Worm (Caenorhabditis elegans): ENCODE data around the gene tag-153.

tag-153 gene

ce11 chrV:9338452-9338851, 15.6 kb downstream of the tag-153 start (continued):
- TF ChIP-seq egl-5 (tag; optimal IDR thresholded peaks at IDR 0.05), result no peak
- TF ChIP-seq mdl-1 (tag; optimal IDR thresholded peaks at IDR 0.05), result no peak
- TF ChIP-seq nhr-12 (tag; optimal IDR thresholded peaks at IDR 0.05), result no peak
- TF ChIP-seq R02D3.7 (tag; optimal IDR thresholded peaks at IDR 0.05), result no peak
- TF ChIP-seq ama-1 (optimal IDR thresholded peaks at IDR 0.05), result peak; percentile 99
- TF ChIP-seq unc-62 (GFP tag; optimal IDR thresholded peaks at IDR 0.05), result no peak
- no peak for TF ChIP-seq lin-15B (tag; optimal IDR thresholded peaks at IDR 0.05)
- no peak for TF ChIP-seq ZK546.5 (tag; optimal IDR thresholded peaks at IDR 0.05)
- no peak for TF ChIP-seq nhr-67 (tag; optimal IDR thresholded peaks at IDR 0.05)
- peak; percentile 49 for TF ChIP-seq nhr-23 (tag; optimal IDR thresholded peaks at IDR 0.05)
- no peak for TF ChIP-seq ztf-4 (tag; optimal IDR thresholded peaks at IDR 0.05)
- TF ChIP-seq tbx-2 (tag; optimal IDR thresholded peaks at IDR 0.05), result no peak
- no peak for TF ChIP-seq egl-27 (tag; optimal IDR thresholded peaks at IDR 0.05)
- peak; percentile 75 for TF ChIP-seq nhr-43 (tag; optimal IDR thresholded peaks at IDR 0.05; ENCODE audit: poor library complexity, severe bottlenecking)
- no peak for TF ChIP-seq sea-2 (GFP tag; optimal IDR thresholded peaks at IDR 0.05)
- no peak for TF ChIP-seq zag-1 (tag; optimal IDR thresholded peaks at IDR 0.05)

ce11 chrV:9340318-9340717, 17.4 kb downstream of the tag-153 start:
- peak; percentile 47 for TF ChIP-seq nhr-25 (tag; optimal IDR thresholded peaks at IDR 0.05)
- TF ChIP-seq elt-2 (tag; optimal IDR thresholded peaks at IDR 0.05), result peak; percentile 3
- TF ChIP-seq ztf-4 (tag; optimal IDR thresholded peaks at IDR 0.05), result no peak
- peak; percentile 28 for TF ChIP-seq nhr-43 (tag; optimal IDR thresholded peaks at IDR 0.05; ENCODE audit: poor library complexity, severe bottlenecking)

- peak; percentile 25 for TF ChIP-seq nhr-43 (tag; optimal IDR thresholded peaks at IDR 0.05; ENCODE audit: poor library complexity, severe bottlenecking)
- TF ChIP-seq nhr-237 (tag; optimal IDR thresholded peaks at IDR 0.05), result no peak
- peak; percentile 42 for TF ChIP-seq ama-1 (optimal IDR thresholded peaks at IDR 0.05)
- peak; percentile 34 for TF ChIP-seq lin-39 (tag; optimal IDR thresholded peaks at IDR 0.05)
- TF ChIP-seq pha-4 (tag; optimal IDR thresholded peaks at IDR 0.05), result peak; percentile 17
These were observed 20.2 kb downstream of the tag-153 start for ce11 chrV:9342965-9343628.

DNA sequence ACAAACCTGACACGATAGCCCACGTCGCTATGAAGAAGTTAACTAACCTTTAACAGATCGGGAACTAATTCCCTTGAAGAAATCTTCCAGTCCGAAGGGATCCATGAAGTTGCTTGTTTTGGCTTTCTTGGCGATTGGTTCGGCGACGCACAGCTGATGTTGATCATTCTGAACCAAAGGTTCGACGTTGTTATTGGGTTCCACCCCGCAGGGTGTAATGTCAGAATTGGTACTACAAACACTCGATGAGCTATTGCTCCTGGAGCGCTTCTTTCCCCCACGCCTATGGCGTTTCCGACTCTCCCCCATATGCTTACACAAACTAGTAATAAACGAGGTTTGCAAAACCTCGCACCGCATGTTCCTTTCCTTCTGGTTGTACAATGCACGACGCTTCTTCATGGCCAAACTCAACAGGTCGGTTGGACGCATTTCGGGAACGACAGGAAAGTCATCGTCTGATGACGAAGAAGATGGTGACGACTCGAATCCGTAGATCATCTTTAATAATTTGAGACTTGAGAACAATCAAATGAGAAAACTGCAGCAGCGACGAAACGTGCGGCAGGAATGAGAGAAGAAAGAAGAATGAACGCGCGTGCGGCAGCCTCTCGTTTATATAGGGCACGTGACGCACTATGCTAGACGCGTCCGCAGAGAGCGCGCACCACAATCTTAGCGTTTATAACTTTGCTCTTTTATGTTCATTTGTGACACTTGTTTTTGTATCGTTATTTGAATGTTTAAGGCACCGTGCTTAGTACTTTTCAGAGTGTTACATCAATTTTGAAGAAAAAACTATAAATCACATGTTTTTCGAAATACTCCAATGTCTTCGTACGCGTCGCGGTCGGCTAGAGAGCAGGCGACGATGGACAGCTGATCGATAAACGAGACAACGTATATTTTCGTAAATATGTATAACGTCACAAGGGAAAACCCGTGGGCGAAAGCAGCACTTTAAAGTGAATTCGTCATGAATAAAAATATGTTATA, 21.0 kb downstream of the tag-153 start, which contains the start of gene tos-1:
TSS of gene tos-1 (minus strand) at position 575 of the 996 bp plus-strand sequence.
- TF ChIP-seq fkh-2 (tag; optimal IDR thresholded peaks at IDR 0.05) (no peak), snpc-4 (tag; optimal IDR thresholded peaks at IDR 0.05) (peak; percentile 53), nhr-237 (tag; optimal IDR thresholded peaks at IDR 0.05) (no peak), lin-15B (tag; optimal IDR thresholded peaks at IDR 0.05) (peak; percentile 86), tbx-2 (tag; optimal IDR thresholded peaks at IDR 0.05) (peak; percentile 94), R02D3.7 (tag; optimal IDR thresholded peaks at IDR 0.05) (peak; percentile 93), elt-1 (tag; optimal IDR thresholded peaks at IDR 0.05) (peak; percentile 43), nhr-23 (tag; optimal IDR thresholded peaks at IDR 0.05) (peak; percentile 97), skn-1 (tag; optimal IDR thresholded peaks at IDR 0.05) (peak; percentile 93), ceh-28 (tag; optimal IDR thresholded peaks at IDR 0.05) (peak; percentile 95), elt-2 (tag; optimal IDR thresholded peaks at IDR 0.05) (peak; percentile 93), ceh-82 (tag; optimal IDR thresholded peaks at IDR 0.05) (peak; percentile 91), zag-1 (tag; optimal IDR thresholded peaks at IDR 0.05) (peak; percentile 64), nhr-11 (tag; optimal IDR thresholded peaks at IDR 0.05) (peak; percentile 97), hmg-11 (tag; optimal IDR thresholded peaks at IDR 0.05) (peak; percentile 75), ceh-16 (tag; optimal IDR thresholded peaks at IDR 0.05) (no peak), nhr-12 (tag; optimal IDR thresholded peaks at IDR 0.05) (no peak), unc-39 (tag; optimal IDR thresholded peaks at IDR 0.05) (no peak), fos-1 (tag; optimal IDR thresholded peaks at IDR 0.05) (peak; percentile 92), nhr-77 (tag; optimal IDR thresholded peaks at IDR 0.05) (peak; percentile 62), unc-62 (GFP tag; optimal IDR thresholded peaks at IDR 0.05) (peak; percentile 73), nhr-43 (tag; optimal IDR thresholded peaks at IDR 0.05; ENCODE audit: poor library complexity, severe bottlenecking) (peak; percentile 93), jun-1 (tag; optimal IDR thresholded peaks at IDR 0.05) (peak; percentile 98), eor-1 (tag; optimal IDR thresholded peaks at IDR 0.05) (peak; percentile 90 to 100), nhr-76 (tag; optimal IDR thresholded peaks at IDR 0.05) (peak; percentile 76), ceh-9 (tag; optimal IDR thresholded peaks at IDR 0.05) (no peak), ztf-11 (tag; optimal IDR thresholded peaks at IDR 0.05) (peak; percentile 7), elt-3 (tag; optimal IDR thresholded peaks at IDR 0.05) (peak; percentile 22 to 95 (median 91)), pha-4 (tag; optimal IDR thresholded peaks at IDR 0.05) (peak; percentile 98), nhr-25 (tag; optimal IDR thresholded peaks at IDR 0.05) (peak; percentile 99), pqm-1 (tag; optimal IDR thresholded peaks at IDR 0.05) (peak; percentile 76), ama-1 (optimal IDR thresholded peaks at IDR 0.05) (peak; percentile 100), aly-2 (tag; optimal IDR thresholded peaks at IDR 0.05) (no peak), mml-1 (tag; optimal IDR thresholded peaks at IDR 0.05) (peak; percentile 12), daf-12 (tag; optimal IDR thresholded peaks at IDR 0.05) (peak; percentile 60)
